Worm (Caenorhabditis elegans) whole organism, L1 larva: ENCODE data around the gene pdf-1.

Source experiments
- C16A3.4 ChIP-seq: fragments of 150-350 bp; optimal IDR thresholded peaks from 2 replicates; lab custom pipeline; 2014; ENCODE audit warnings: missing biosample characterization, missing genetic modification characterization
- C34B4.2 ChIP-seq: sonication (generic microtip); optimal IDR thresholded peaks from 2 replicates; lab custom pipeline; 2017; ENCODE audit warnings: mild to moderate bottlenecking, missing genetic modification characterization, missing compliant biosample characterization
- F16B12.6 ChIP-seq: fragments of 150-350 bp; optimal IDR thresholded peaks from 2 replicates; lab custom pipeline; 2014; ENCODE audit warnings: missing biosample characterization, missing genetic modification characterization
- Y116A8C.19 ChIP-seq: sonication (generic microtip); optimal IDR thresholded peaks from 2 replicates; lab custom pipeline; 2016; ENCODE audit warnings: missing compliant biosample characterization, missing genetic modification characterization, borderline replicate concordance
- alr-1 ChIP-seq: fragments of 200-800 bp; sonication (Bioruptor generic); optimal IDR thresholded peaks from 2 replicates; lab custom pipeline; 2018; ENCODE audit warnings: borderline replicate concordance, mild to moderate bottlenecking, missing genetic modification characterization, missing compliant biosample characterization
- aly-2 ChIP-seq: fragments of 150-350 bp; optimal IDR thresholded peaks from 2 replicates; lab custom pipeline; 2014; ENCODE audit warnings: missing biosample characterization, missing genetic modification characterization
- blmp-1 ChIP-seq: fragments of 150-350 bp; optimal IDR thresholded peaks from 2 replicates; lab custom pipeline; 2014; ENCODE audit warnings: missing biosample characterization, missing genetic modification characterization
- ceh-8 ChIP-seq: fragments of 200-800 bp; sonication (Bioruptor generic); optimal IDR thresholded peaks from 2 replicates; lab custom pipeline; 2018; ENCODE audit warnings: mild to moderate bottlenecking, missing genetic modification characterization, moderate library complexity, missing compliant biosample characterization
- ceh-82 ChIP-seq, 3 experiments: fragments of 150-350 bp in 1 of 3; sonication (generic microtip) in 2 of 3; optimal IDR thresholded peaks; 2 replicates each; lab custom pipeline; 2014 to 2017; ENCODE audit warnings: missing biosample characterization in 3 of 3, missing genetic modification characterization in 3 of 3
- ceh-88 ChIP-seq: fragments of 200-800 bp; sonication (Bioruptor generic); IDR thresholded peaks from 2 replicates; pipeline ENCODE4 v1.3.6; 2022; ENCODE audit warnings: missing genetic modification characterization, missing compliant biosample characterization
- ceh-90 ChIP-seq: sonication (generic microtip); optimal IDR thresholded peaks from 2 replicates; lab custom pipeline; 2016; ENCODE audit warnings: missing genetic modification characterization, missing compliant biosample characterization
- dpl-1 ChIP-seq, 3 experiments: fragments of 150-350 bp in 2 of 3; sonication (generic microtip) in 1 of 3; optimal IDR thresholded peaks; 2 replicates each; lab custom pipeline; 2014 to 2017; ENCODE audit warnings: missing biosample characterization in 3 of 3, missing genetic modification characterization in 3 of 3, missing genetic modification reagents in 3 of 3
- efl-1 ChIP-seq, 4 experiments: fragments of 150-350 bp; optimal IDR thresholded peaks in 3 of 4; peaks in 1 of 4; 1 replicate in 1 of 4; 2 replicates in 3 of 4; lab custom pipeline; 2014; ENCODE audit warnings: missing biosample characterization in 2 of 4, missing genetic modification characterization in 2 of 4, missing genetic modification reagents in 2 of 4
- efl-3 ChIP-seq: fragments of 200-800 bp; sonication (Bioruptor generic); optimal IDR thresholded peaks from 2 replicates; lab custom pipeline; 2018; ENCODE audit warnings: mild to moderate bottlenecking, missing genetic modification characterization, missing compliant biosample characterization
- egl-13 ChIP-seq: sonication (generic microtip); optimal IDR thresholded peaks from 2 replicates; lab custom pipeline; 2016; ENCODE audit warnings: missing genotype, missing genetic modification reagents, missing genetic modification characterization, missing compliant biosample characterization
- elt-2 ChIP-seq: sonication (generic microtip); optimal IDR thresholded peaks from 2 replicates; lab custom pipeline; 2016; ENCODE audit warnings: missing genetic modification characterization, mild to moderate bottlenecking, inconsistent platforms, missing compliant biosample characterization, missing genetic modification reagents
- ets-5 ChIP-seq: fragments of 200-800 bp; sonication (Bioruptor generic); IDR thresholded peaks from 2 replicates; pipeline ENCODE4 v1.3.6; 2022; ENCODE audit warnings: missing genetic modification characterization, missing compliant biosample characterization
- fkh-4 ChIP-seq: sonication (generic microtip); optimal IDR thresholded peaks from 2 replicates; lab custom pipeline; 2016; ENCODE audit warnings: missing compliant biosample characterization, missing genetic modification characterization, borderline replicate concordance
- grh-1 ChIP-seq: fragments of 200-800 bp; sonication (Bioruptor generic); IDR thresholded peaks from 2 replicates; pipeline ENCODE4 v1.3.6; 2022; ENCODE audit warnings: missing genetic modification reagents, missing genetic modification characterization, missing compliant biosample characterization
- hlh-17 ChIP-seq: fragments of 200-800 bp; sonication (Bioruptor generic); optimal IDR thresholded peaks from 2 replicates; lab custom pipeline; 2018; ENCODE audit warnings: missing genetic modification characterization, mild to moderate bottlenecking, missing compliant biosample characterization, moderate library complexity, borderline replicate concordance
- hlh-4 ChIP-seq: sonication (generic microtip); optimal IDR thresholded peaks from 2 replicates; lab custom pipeline; 2016; ENCODE audit warnings: mild to moderate bottlenecking, missing genetic modification characterization, missing compliant biosample characterization
- irx-1 ChIP-seq: sonication (generic microtip); optimal IDR thresholded peaks from 2 replicates; lab custom pipeline; 2016; ENCODE audit warnings: missing genetic modification characterization, missing compliant biosample characterization
- lin-14 ChIP-seq: fragments of 200-800 bp; sonication (Bioruptor generic); optimal IDR thresholded peaks from 2 replicates; lab custom pipeline; 2018; ENCODE audit warnings: mild to moderate bottlenecking, missing genetic modification characterization, moderate library complexity, missing compliant biosample characterization
- lin-15B ChIP-seq: fragments of 150-350 bp; sonication (generic microtip); optimal IDR thresholded peaks from 3 replicates; lab custom pipeline; 2014; ENCODE audit warnings: missing biosample characterization, missing genetic modification characterization
- lin-39 ChIP-seq: fragments of 150-350 bp; optimal IDR thresholded peaks from 2 replicates; lab custom pipeline; 2014; ENCODE audit warnings: missing biosample characterization, missing genetic modification reagents, missing genetic modification characterization
- lsy-2 ChIP-seq, 2 experiments: fragments of 150-350 bp; optimal IDR thresholded peaks; 2 replicates each; lab custom pipeline; 2014; ENCODE audit warnings: missing biosample characterization in 2 of 2, missing genetic modification characterization in 2 of 2
- mdl-1 ChIP-seq, 2 experiments: fragments of 150-350 bp; optimal IDR thresholded peaks; 2 replicates each; lab custom pipeline; 2014 to 2017; ENCODE audit warnings: missing biosample characterization in 2 of 2, missing genetic modification characterization in 2 of 2, inconsistent platforms in 1 of 2
- mep-1 ChIP-seq: fragments of 150-350 bp; optimal IDR thresholded peaks from 2 replicates; lab custom pipeline; 2014; ENCODE audit warnings: missing biosample characterization, missing genetic modification characterization
- nhr-12 ChIP-seq: sonication (generic microtip); optimal IDR thresholded peaks from 2 replicates; lab custom pipeline; 2017; ENCODE audit warnings: missing biosample characterization, missing genetic modification characterization
- nhr-20 ChIP-seq: sonication (generic microtip); optimal IDR thresholded peaks from 2 replicates; lab custom pipeline; 2016; ENCODE audit warnings: mild to moderate bottlenecking, missing genetic modification characterization, missing compliant biosample characterization
- nhr-47 ChIP-seq: sonication (generic microtip); optimal IDR thresholded peaks from 2 replicates; lab custom pipeline; 2016; ENCODE audit warnings: mild to moderate bottlenecking, missing genetic modification characterization, moderate library complexity, missing compliant biosample characterization
- nhr-71 ChIP-seq: sonication (generic microtip); optimal IDR thresholded peaks from 2 replicates; lab custom pipeline; 2016; ENCODE audit warnings: mild to moderate bottlenecking, missing genetic modification characterization, moderate library complexity, missing compliant biosample characterization
- nhr-77 ChIP-seq: fragments of 150-350 bp; optimal IDR thresholded peaks from 2 replicates; lab custom pipeline; 2014; ENCODE audit warnings: missing biosample characterization, missing genetic modification characterization
- nhr-84 ChIP-seq: sonication (generic microtip); optimal IDR thresholded peaks from 2 replicates; lab custom pipeline; 2017; ENCODE audit warnings: missing biosample characterization, missing genetic modification characterization
- nhr-90 ChIP-seq: sonication (generic microtip); optimal IDR thresholded peaks from 2 replicates; lab custom pipeline; 2016; ENCODE audit warnings: mild to moderate bottlenecking, missing genetic modification characterization, missing compliant biosample characterization; ENCODE audit not compliant: poor library complexity
- pag-3 ChIP-seq: sonication (generic microtip); optimal IDR thresholded peaks from 2 replicates; lab custom pipeline; 2017; ENCODE audit warnings: missing genetic modification characterization, mild to moderate bottlenecking, missing compliant biosample characterization, antibody characterized with exemption, borderline replicate concordance; ENCODE audit not compliant: insufficient read depth
- pax-3 ChIP-seq: fragments of 200-800 bp; sonication (Bioruptor generic); optimal IDR thresholded peaks from 2 replicates; lab custom pipeline; 2018; ENCODE audit warnings: mild to moderate bottlenecking, missing genetic modification characterization, moderate library complexity, missing compliant biosample characterization
- pqm-1 ChIP-seq: sonication (generic microtip); optimal IDR thresholded peaks from 3 replicates; lab custom pipeline; 2017; ENCODE audit warnings: missing biosample characterization, missing genetic modification characterization
- rnt-1 ChIP-seq: sonication (generic microtip); optimal IDR thresholded peaks from 2 replicates; lab custom pipeline; 2016; ENCODE audit warnings: mild to moderate bottlenecking, missing genetic modification characterization, moderate library complexity, missing compliant biosample characterization
- skn-1 ChIP-seq: fragments of 150-350 bp; optimal IDR thresholded peaks from 2 replicates; lab custom pipeline; 2014; ENCODE audit warnings: missing biosample characterization, missing genetic modification characterization
- swsn-7 ChIP-seq: sonication (generic microtip); optimal IDR thresholded peaks from 2 replicates; lab custom pipeline; 2016; ENCODE audit warnings: missing genetic modification characterization, missing compliant biosample characterization
- unc-30 ChIP-seq: sonication (generic microtip); optimal IDR thresholded peaks from 2 replicates; lab custom pipeline; 2017; ENCODE audit warnings: missing biosample characterization, missing genetic modification characterization
- unc-86 ChIP-seq: sonication (generic microtip); optimal IDR thresholded peaks from 2 replicates; lab custom pipeline; 2016; ENCODE audit warnings: missing genetic modification characterization, missing compliant biosample characterization
- unc-98 ChIP-seq: fragments of 200-800 bp; sonication (Bioruptor generic); IDR thresholded peaks from 2 replicates; pipeline ENCODE4 v1.3.6; 2022; ENCODE audit warnings: missing genetic modification characterization, missing compliant biosample characterization
- vab-15 ChIP-seq: sonication (generic microtip); optimal IDR thresholded peaks from 2 replicates; lab custom pipeline; 2017; ENCODE audit warnings: missing genotype, mild to moderate bottlenecking, missing genetic modification characterization, missing compliant biosample characterization
- xbp-1 ChIP-seq: sonication (generic microtip); optimal IDR thresholded peaks from 2 replicates; lab custom pipeline; 2016; ENCODE audit warnings: missing genetic modification characterization, missing compliant biosample characterization
- zag-1 ChIP-seq: fragments of 150-350 bp; optimal IDR thresholded peaks from 2 replicates; lab custom pipeline; 2014; ENCODE audit warnings: missing biosample characterization, missing genetic modification characterization
- zip-4 ChIP-seq: fragments of 200-800 bp; sonication (Bioruptor generic); optimal IDR thresholded peaks from 2 replicates; lab custom pipeline; 2018; ENCODE audit warnings: mild to moderate bottlenecking, missing genetic modification characterization, moderate library complexity, missing compliant biosample characterization
- ztf-4 ChIP-seq: fragments of 150-350 bp; optimal IDR thresholded peaks from 2 replicates; lab custom pipeline; 2014; ENCODE audit warnings: missing biosample characterization, missing genetic modification characterization

pdf-1 gene

ce11 chrIII:6900609-6901008 is 11.7 kb downstream of the pdf-1 start:
- TF ChIP-seq pag-3 (tag; lab: Kevin White, UChicago) (no peak), lin-39 (tag; lab: Kevin White, UChicago) (peak; percentile 26), unc-86 (tag; lab: Kevin White, UChicago) (no peak), irx-1 (no peak), ceh-88 (GFP tag; lab: Robert Waterston, UW) (no peak), ceh-90 (tag; lab: Kevin White, UChicago) (no peak), alr-1 (tag; lab: Kevin White, UChicago) (no peak), nhr-12 (tag; lab: Kevin White, UChicago) (no peak), aly-2 (peak; percentile 51), zag-1 (tag; lab: Kevin White, UChicago) (no peak), swsn-7 (no peak), F16B12.6 (tag; lab: Kevin White, UChicago) (no peak)

DNA sequence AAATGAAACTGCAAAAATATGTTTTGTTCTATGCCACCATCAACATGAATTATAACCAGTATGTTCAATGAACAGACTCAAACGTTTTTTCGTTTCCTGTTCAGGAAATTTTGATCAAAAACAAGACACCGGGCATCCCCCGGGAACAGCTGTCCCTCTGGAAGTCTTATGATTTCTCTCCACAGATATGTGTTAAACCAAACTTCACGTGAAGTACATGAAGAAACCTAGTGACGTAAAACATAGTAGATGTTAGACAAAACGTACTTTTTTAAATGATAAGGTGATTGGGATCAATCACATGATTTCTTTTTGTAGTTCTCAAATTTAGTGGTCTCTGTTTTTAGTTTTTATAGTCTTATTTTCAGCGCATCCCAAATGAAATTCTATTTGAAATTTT is 13.8 kb downstream of the pdf-1 start:
- TF ChIP-seq nhr-90 (tag; lab: Kevin White, UChicago) (peak; percentile 44), ceh-88 (GFP tag; lab: Robert Waterston, UW) (0 out of 2 replicates have a peak, but pooled peaks have one; percentile 14), hlh-4 (tag; lab: Kevin White, UChicago) (no peak), ets-5 (GFP tag; lab: Robert Waterston, UW) (no peak), xbp-1 (tag; lab: Kevin White, UChicago) (no peak), lsy-2 (tag; optimal IDR thresholded peaks at IDR 0.05; lab: Kevin White, UChicago) (peak; percentile 54 to 70), zip-4 (GFP tag; lab: Kevin White, UChicago) (no peak), swsn-7 (peak; percentile 12), nhr-47 (tag; lab: Kevin White, UChicago) (peak; percentile 44), irx-1 (no peak), nhr-20 (tag; lab: Kevin White, UChicago) (peak; percentile 83), efl-1 (optimal IDR thresholded peaks at IDR 0.05; lab: Kevin White, UChicago) (peak; percentile 9 to 21), efl-1 (GFP tag; optimal IDR thresholded peaks at IDR 0.05 in 1 of 2; lab: Kevin White, UChicago) (peak in 1 of 2 experiments; percentile 11), elt-2 (peak; percentile 11), unc-98 (GFP tag; lab: Robert Waterston, UW) (no peak), unc-30 (tag; lab: Kevin White, UChicago) (no peak), nhr-77 (tag; lab: Kevin White, UChicago) (no peak), nhr-84 (tag; lab: Kevin White, UChicago) (no peak), mep-1 (tag; lab: Kevin White, UChicago) (peak; percentile 21), efl-3 (no peak), alr-1 (tag; lab: Kevin White, UChicago) (no peak), lin-15B (no peak), fkh-4 (no peak), pqm-1 (tag; lab: Kevin White, UChicago) (no peak), unc-86 (tag; lab: Kevin White, UChicago) (no peak), hlh-17 (GFP tag; lab: Kevin White, UChicago) (no peak), pax-3 (tag; lab: Kevin White, UChicago) (no peak), C16A3.4 (tag; lab: Kevin White, UChicago) (no peak), lin-14 (GFP tag; lab: Kevin White, UChicago) (peak; percentile 82), C34B4.2 (tag; lab: Kevin White, UChicago) (no peak), skn-1 (no peak), ceh-90 (tag; lab: Kevin White, UChicago) (no peak), ztf-4 (tag; lab: Kevin White, UChicago) (peak; percentile 40), egl-13 (tag; lab: Kevin White, UChicago) (no peak), Y116A8C.19 (tag; lab: Kevin White, UChicago) (no peak), ceh-82 (tag; optimal IDR thresholded peaks at IDR 0.05; lab: Kevin White, UChicago) (no peak), vab-15 (tag; lab: Kevin White, UChicago) (no peak), dpl-1 (GFP tag; optimal IDR thresholded peaks at IDR 0.05; lab: Kevin White, UChicago) (peak in 2 of 3 experiments; percentile 10 to 31), grh-1 (GFP tag; lab: Robert Waterston, UW) (peak; percentile 50), mdl-1 (tag; optimal IDR thresholded peaks at IDR 0.05; lab: Kevin White, UChicago) (peak in 1 of 2 experiments; percentile 23), blmp-1 (tag; lab: Kevin White, UChicago) (peak; percentile 48), ceh-8 (GFP tag; lab: Kevin White, UChicago) (no peak), rnt-1 (tag; lab: Kevin White, UChicago) (peak; percentile 63), nhr-71 (tag; lab: Kevin White, UChicago) (peak; percentile 91), lin-39 (tag; lab: Kevin White, UChicago) (peak; percentile 29)
